Fruit fly (Drosophila melanogaster): Measurements from ENCODE around the gene CG14883.

CG14883 gene

dm6 chr3R:16498859-16499258 lies 43.0 kb downstream of the CG14883 start, which contains the start of gene Gr89a:
Gene Gr89a, minus strand, starts transcription at chr3R:16498959.
- TF ChIP-seq ttk (optimal IDR thresholded peaks at IDR 0.05) = no peak
- TF ChIP-seq insv (optimal IDR thresholded peaks at IDR 0.05) = no peak
- TF ChIP-seq Myc (optimal IDR thresholded peaks at IDR 0.05) = no peak

- TF ChIP-seq ttk (optimal IDR thresholded peaks at IDR 0.05) (no peak), insv (optimal IDR thresholded peaks at IDR 0.05) (no peak), psq (optimal IDR thresholded peaks at IDR 0.05) (no peak), Sin3A (optimal IDR thresholded peaks at IDR 0.05) (no peak), Myc (optimal IDR thresholded peaks at IDR 0.05) (no peak), h (optimal IDR thresholded peaks at IDR 0.05) (no peak)
Observed at dm6 chr3R:16500919-16501851, 45.3 kb downstream of the CG14883 start, which contains the start of gene Decay. Gene Decay, minus strand, starts transcription at chr3R:16501050.

dm6 chr3R:16502595-16503305 lies 46.9 kb downstream of the CG14883 start, which contains the start of gene CG42342:
Gene CG42342, plus strand, starts transcription at chr3R:16502770.
- TF ChIP-seq Myc (optimal IDR thresholded peaks at IDR 0.05) = no peak
- no peak for TF ChIP-seq psq (optimal IDR thresholded peaks at IDR 0.05)
- TF ChIP-seq h (optimal IDR thresholded peaks at IDR 0.05) = no peak
- TF ChIP-seq ttk (optimal IDR thresholded peaks at IDR 0.05) = no peak
- no peak for TF ChIP-seq Sin3A (optimal IDR thresholded peaks at IDR 0.05)
- TF ChIP-seq insv (optimal IDR thresholded peaks at IDR 0.05) = no peak

dm6 chr3R:16504541-16504940 lies 48.7 kb downstream of the CG14883 start:
- no peak for TF ChIP-seq ttk (optimal IDR thresholded peaks at IDR 0.05)
- no peak for TF ChIP-seq Sin3A (optimal IDR thresholded peaks at IDR 0.05)
- no peak for TF ChIP-seq Myc (optimal IDR thresholded peaks at IDR 0.05)
- TF ChIP-seq psq (optimal IDR thresholded peaks at IDR 0.05) = no peak

- TF ChIP-seq Sin3A (optimal IDR thresholded peaks at IDR 0.05) (no peak), Myc (optimal IDR thresholded peaks at IDR 0.05) (no peak), insv (optimal IDR thresholded peaks at IDR 0.05) (no peak), h (optimal IDR thresholded peaks at IDR 0.05) (no peak), psq (optimal IDR thresholded peaks at IDR 0.05) (no peak), ttk (optimal IDR thresholded peaks at IDR 0.05) (no peak)
Observed at dm6 chr3R:16507706-16508105, 51.9 kb downstream of the CG14883 start.

Measured in Kc167 (cell line).